Worm (Caenorhabditis elegans) whole organism, young adult: Measurements from ENCODE around the gene pus-1.

Experiments
- B0019.2 ChIP-seq: fragments of 200-800 bp; sonication (Bioruptor generic); conservative IDR thresholded peaks from 2 replicates; pipeline ENCODE4 v1.3.6; 2022; ENCODE audit warnings: missing genetic modification reagents, missing genetic modification characterization, missing compliant biosample characterization
- B0035.1 ChIP-seq: sonication (generic microtip); optimal IDR thresholded peaks from 2 replicates; lab custom pipeline; 2016; ENCODE audit warnings: missing genetic modification characterization, mild to moderate bottlenecking, missing compliant biosample characterization, missing genotype, missing genetic modification reagents
- B0336.3 ChIP-seq: fragments of 200-800 bp; sonication (Bioruptor generic); IDR thresholded peaks from 2 replicates; pipeline ENCODE4 v1.3.6; 2022; ENCODE audit warnings: missing genetic modification characterization, missing compliant biosample characterization
- D2030.7 ChIP-seq: fragments of 200-800 bp; sonication (Bioruptor generic); IDR thresholded peaks from 2 replicates; pipeline ENCODE4 v1.3.6; 2022; ENCODE audit warnings: missing genetic modification reagents, missing genetic modification characterization, missing compliant biosample characterization
- F23B12.7 ChIP-seq: sonication (generic microtip); optimal IDR thresholded peaks from 2 replicates; lab custom pipeline; 2017; ENCODE audit warnings: missing genetic modification characterization, mild to moderate bottlenecking, missing compliant biosample characterization, antibody characterized with exemption, moderate library complexity; ENCODE audit not compliant: insufficient read depth
- F49E8.2 ChIP-seq: sonication (generic microtip); optimal IDR thresholded peaks from 3 replicates; lab custom pipeline; 2017; ENCODE audit warnings: missing genetic modification characterization, mild to moderate bottlenecking, missing compliant biosample characterization, antibody characterized with exemption, moderate library complexity; ENCODE audit not compliant: insufficient read depth
- K12H6.12 ChIP-seq: fragments of 200-800 bp; sonication (Bioruptor generic); optimal IDR thresholded peaks from 2 replicates; lab custom pipeline; 2018; ENCODE audit warnings: mild to moderate bottlenecking, missing genetic modification characterization, missing compliant biosample characterization
- T07F8.4 ChIP-seq: sonication (generic microtip); optimal IDR thresholded peaks from 2 replicates; lab custom pipeline; 2016; ENCODE audit warnings: mild to moderate bottlenecking, missing genetic modification characterization, moderate library complexity, missing compliant biosample characterization
- Y95B8A.8 ChIP-seq: fragments of 200-800 bp; sonication (Bioruptor generic); IDR thresholded peaks from 2 replicates; pipeline ENCODE4 v1.3.6; 2022; ENCODE audit warnings: missing genetic modification reagents, missing genetic modification characterization, missing compliant biosample characterization
- ama-1 ChIP-seq, 3 experiments: fragments of 150-350 bp in 1 of 3; sonication (generic microtip) in 2 of 3; optimal IDR thresholded peaks; 2 replicates each; lab custom pipeline; 2014 to 2018; ENCODE audit warnings: missing biosample characterization in 2 of 3, missing genetic modification characterization in 2 of 3, missing genetic modification reagents in 2 of 3
- athp-1 ChIP-seq: sonication (generic microtip); optimal IDR thresholded peaks from 2 replicates; lab custom pipeline; 2017; ENCODE audit warnings: mild to moderate bottlenecking, missing genetic modification characterization, missing compliant biosample characterization
- bed-2 ChIP-seq: fragments of 200-800 bp; sonication (Bioruptor generic); IDR thresholded peaks from 2 replicates; pipeline ENCODE4 v1.3.6; 2022; ENCODE audit warnings: missing genetic modification reagents, missing genetic modification characterization, missing compliant biosample characterization
- cebp-1 ChIP-seq, 2 experiments: fragments of 200-800 bp in 1 of 2; sonication (Bioruptor generic) in 1 of 2; sonication (generic microtip) in 1 of 2; IDR thresholded peaks in 1 of 2; optimal IDR thresholded peaks in 1 of 2; 2 replicates each; pipeline versions ENCODE4 v1.3.6 to Lab custom; 2017 to 2022; ENCODE audit warnings: missing compliant biosample characterization in 2 of 2, missing genetic modification characterization in 2 of 2, mild to moderate bottlenecking in 1 of 2, missing genetic modification reagents in 1 of 2, moderate library complexity in 1 of 2
- dpff-1 ChIP-seq: sonication (generic microtip); optimal IDR thresholded peaks from 2 replicates; lab custom pipeline; 2017; ENCODE audit warnings: mild to moderate bottlenecking, missing genetic modification characterization, missing compliant biosample characterization
- ets-4 ChIP-seq: fragments of 200-800 bp; sonication (Bioruptor generic); optimal IDR thresholded peaks from 2 replicates; lab custom pipeline; 2018; ENCODE audit warnings: mild to moderate bottlenecking, missing genetic modification characterization, missing compliant biosample characterization
- hlh-26 ChIP-seq: fragments of 200-800 bp; sonication (Bioruptor generic); conservative IDR thresholded peaks from 2 replicates; pipeline ENCODE4 v1.3.6; 2022; ENCODE audit warnings: missing genetic modification reagents, missing genetic modification characterization, missing compliant biosample characterization
- hmg-1.2 ChIP-seq: fragments of 200-800 bp; sonication (Bioruptor generic); IDR thresholded peaks from 2 replicates; pipeline ENCODE4 v1.3.6; 2022; ENCODE audit warnings: missing genetic modification reagents, missing genetic modification characterization, missing compliant biosample characterization
- hmg-20 ChIP-seq: fragments of 200-800 bp; sonication (Bioruptor generic); IDR thresholded peaks from 2 replicates; pipeline ENCODE4 v1.3.6; 2022; ENCODE audit warnings: missing genetic modification reagents, missing genetic modification characterization, missing compliant biosample characterization
- hrde-1 ChIP-seq: sonication (generic microtip); optimal IDR thresholded peaks from 2 replicates; lab custom pipeline; 2016; ENCODE audit warnings: missing genetic modification characterization, mild to moderate bottlenecking, missing compliant biosample characterization, moderate library complexity, missing genotype, missing genetic modification reagents, borderline replicate concordance
- lag-1 ChIP-seq: fragments of 200-800 bp; sonication (Bioruptor generic); IDR thresholded peaks from 2 replicates; pipeline ENCODE4 v1.3.6; 2022; ENCODE audit warnings: missing genetic modification reagents, missing genetic modification characterization, missing compliant biosample characterization
- let-526 ChIP-seq: fragments of 200-800 bp; sonication (Bioruptor generic); IDR thresholded peaks from 2 replicates; pipeline ENCODE4 v1.3.6; 2022; ENCODE audit warnings: missing genetic modification reagents, missing genetic modification characterization, missing compliant biosample characterization
- let-607 ChIP-seq, 2 experiments: fragments of 200-800 bp in 1 of 2; sonication (Bioruptor generic) in 1 of 2; sonication (generic microtip) in 1 of 2; optimal IDR thresholded peaks; 2 replicates each; lab custom pipeline; 2016 to 2018; ENCODE audit warnings: mild to moderate bottlenecking in 2 of 2, missing compliant biosample characterization in 2 of 2, missing genetic modification characterization in 2 of 2, moderate library complexity in 2 of 2, missing genotype in 1 of 2
- lsl-1 ChIP-seq: fragments of 200-800 bp; sonication (Bioruptor generic); optimal IDR thresholded peaks from 2 replicates; lab custom pipeline; 2018; ENCODE audit warnings: mild to moderate bottlenecking, missing genetic modification characterization, moderate library complexity, missing compliant biosample characterization
- lsy-27 ChIP-seq: sonication (generic microtip); optimal IDR thresholded peaks from 2 replicates; lab custom pipeline; 2017; ENCODE audit warnings: missing genetic modification characterization, mild to moderate bottlenecking, missing compliant biosample characterization, antibody characterized with exemption, missing genotype, borderline replicate concordance; ENCODE audit not compliant: insufficient read depth
- madf-6 ChIP-seq: fragments of 200-800 bp; sonication (Bioruptor generic); IDR thresholded peaks from 2 replicates; pipeline ENCODE4 v1.3.6; 2022; ENCODE audit warnings: missing genetic modification reagents, missing genetic modification characterization, missing compliant biosample characterization
- mcd-1 ChIP-seq: fragments of 200-800 bp; sonication (Bioruptor generic); IDR thresholded peaks from 2 replicates; pipeline ENCODE4 v1.3.6; 2022; ENCODE audit warnings: missing genetic modification reagents, missing genetic modification characterization, missing compliant biosample characterization
- nfyb-1 ChIP-seq: fragments of 200-800 bp; sonication (Bioruptor generic); IDR thresholded peaks from 2 replicates; pipeline ENCODE4 v1.3.6; 2022; ENCODE audit warnings: missing genetic modification reagents, missing genetic modification characterization, missing compliant biosample characterization
- nhr-80 ChIP-seq: sonication (generic microtip); optimal IDR thresholded peaks from 2 replicates; lab custom pipeline; 2016; ENCODE audit warnings: missing genetic modification characterization, missing compliant biosample characterization
- repo-1 ChIP-seq: sonication (generic microtip); optimal IDR thresholded peaks from 2 replicates; lab custom pipeline; 2017; ENCODE audit warnings: mild to moderate bottlenecking, missing genetic modification characterization, missing compliant biosample characterization
- sea-2 ChIP-seq: fragments of 200-800 bp; sonication (Bioruptor generic); IDR thresholded peaks from 2 replicates; pipeline ENCODE4 v1.3.6; 2022; ENCODE audit warnings: missing genetic modification characterization, missing compliant biosample characterization
- tbp1 ChIP-seq: fragments of 200-800 bp; sonication (Bioruptor generic); optimal IDR thresholded peaks from 2 replicates; lab custom pipeline; 2018; ENCODE audit warnings: mild to moderate bottlenecking, missing genetic modification characterization, missing compliant biosample characterization
- xnd-1 ChIP-seq: sonication (generic microtip); optimal IDR thresholded peaks from 2 replicates; lab custom pipeline; 2016; ENCODE audit warnings: missing genotype, missing genetic modification reagents, missing genetic modification characterization, missing compliant biosample characterization

pus-1 gene

DNA sequence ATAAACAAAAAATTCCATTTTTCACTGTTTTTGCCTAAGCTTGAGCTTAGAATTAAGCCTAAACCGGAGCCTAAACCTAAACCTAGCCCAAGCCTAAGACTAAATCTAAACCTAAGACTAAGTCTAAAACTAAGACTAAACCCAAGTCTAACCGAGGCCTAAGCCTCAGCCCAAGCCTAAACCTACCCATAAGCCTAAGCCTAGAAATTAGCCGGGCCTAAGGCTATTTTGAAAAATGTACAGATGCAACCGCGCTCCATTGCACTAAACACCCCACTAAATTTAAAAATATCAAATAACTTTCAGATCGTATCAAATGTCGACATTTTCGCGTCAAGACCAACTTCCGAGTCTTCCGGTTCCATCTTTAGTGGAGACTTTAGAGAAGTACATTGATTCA lies 20.5 kb upstream of the pus-1 start, which contains the start of gene T20B3.1:
Gene T20B3.1 (plus strand): TSS at position 301 of the 400 bp plus-strand sequence.
- TF ChIP-seq hmg-20 (no peak), lsl-1 (GFP tag; lab: Kevin White, UChicago) (no peak), lsy-27 (tag; lab: Kevin White, UChicago) (no peak), B0035.1 (tag; lab: Kevin White, UChicago) (no peak), ets-4 (GFP tag; lab: Kevin White, UChicago) (no peak), nhr-80 (tag; lab: Kevin White, UChicago) (no peak)
- TF ChIP-seq, all 124 proteins: peak for 0

ce11 chrV:16814541-16815207 lies 19.9 kb upstream of the pus-1 start:
- TF ChIP-seq ama-1 (optimal IDR thresholded peaks at IDR 0.05; lab: Kevin White, UChicago) (no peak), ama-1 (GFP tag; optimal IDR thresholded peaks at IDR 0.05; lab: Kevin White, UChicago) (peak in 1 of 2 experiments; percentile 40), B0336.3 (GFP tag; lab: Robert Waterston, UW) (peak; percentile 41; the same call in 1 of the 2 replicates), madf-6 (GFP tag; lab: Robert Waterston, UW) (peak; percentile 6; the same call in 1 of the 2 replicates), hrde-1 (tag; lab: Kevin White, UChicago) (peak; percentile 18), hlh-26 (GFP tag; lab: Robert Waterston, UW) (no peak), K12H6.12 (tag; lab: Kevin White, UChicago) (no peak), mcd-1 (0 out of 2 replicates have a peak, but pooled peaks have one; percentile 17), repo-1 (no peak), cebp-1 (GFP tag; IDR thresholded peaks at IDR 0.05; lab: Robert Waterston, UW) (no peak), cebp-1 (tag; optimal IDR thresholded peaks at IDR 0.05; lab: Kevin White, UChicago) (peak; percentile 22), lsl-1 (GFP tag; lab: Kevin White, UChicago) (no peak), lag-1 (GFP tag; lab: Robert Waterston, UW) (no peak), D2030.7 (GFP tag; lab: Robert Waterston, UW) (no peak), Y95B8A.8 (GFP tag; lab: Robert Waterston, UW) (0 out of 2 replicates have a peak, but pooled peaks have one; percentile 34), let-607 (tag; optimal IDR thresholded peaks at IDR 0.05; lab: Kevin White, UChicago) (no peak), hmg-1.2 (peak; percentile 90)
- TF ChIP-seq, all 124 proteins: peak for 8

ce11 chrV:16812371-16812770 lies 17.6 kb upstream of the pus-1 start:
- TF ChIP-seq lsl-1 (GFP tag; lab: Kevin White, UChicago) (no peak), ets-4 (GFP tag; lab: Kevin White, UChicago) (no peak), nfyb-1 (GFP tag; lab: Robert Waterston, UW) (peak; percentile 46; the same call in 1 of the 2 replicates), bed-2 (GFP tag; lab: Robert Waterston, UW) (no peak), xnd-1 (tag; lab: Kevin White, UChicago) (no peak)

- no peak for TF ChIP-seq sea-2
- TF ChIP-seq tbp1 (GFP tag; lab: Kevin White, UChicago), result no peak
- TF ChIP-seq F49E8.2 (tag; lab: Kevin White, UChicago), result no peak
- TF ChIP-seq dpff-1 (tag; lab: Kevin White, UChicago), result no peak
- TF ChIP-seq B0019.2, result no peak
- TF ChIP-seq athp-1 (tag; lab: Kevin White, UChicago), result no peak
- no peak for TF ChIP-seq T07F8.4 (tag; lab: Kevin White, UChicago)
- TF ChIP-seq let-526, result no peak
- TF ChIP-seq F23B12.7 (tag; lab: Kevin White, UChicago), result no peak
Measured at ce11 chrV:16811841-16812240, 17.1 kb upstream of the pus-1 start.
